Fruit fly (Drosophila melanogaster) whole organism, embryonic: ENCODE measurements around the gene CG4593.
A peak's percentile ranks its signal among the peaks of the same experiment; 100 is the strongest.

Experiments used
- Adf1 ChIP-seq: fragments of 200-800 bp; sonication (Bioruptor generic); IDR thresholded peaks from 2 replicates; pipeline ENCODE4 v1.3.6; 2022; ENCODE audit warnings: missing biosample characterization, missing genetic modification characterization
- Asciz ChIP-seq: fragments of 200-800 bp; sonication (Bioruptor generic); optimal IDR thresholded peaks from 2 replicates; lab custom pipeline; 2017; ENCODE audit warnings: missing biosample characterization, mild to moderate bottlenecking, missing genetic modification characterization, missing genetic modification reagents
- Atf6 ChIP-seq: fragments of 200-800 bp; sonication (Bioruptor generic); IDR thresholded peaks from 2 replicates; pipeline ENCODE4 v1.3.6; 2022; ENCODE audit warnings: missing biosample characterization, missing genetic modification characterization
- C15 ChIP-seq: fragments of 200-800 bp; sonication (Bioruptor generic); IDR thresholded peaks from 3 replicates; pipeline ENCODE4 v1.3.6; 2022; ENCODE audit warnings: missing biosample characterization, missing genetic modification characterization
- CG12659 ChIP-seq: fragments of 200-800 bp; sonication (Bioruptor generic); optimal IDR thresholded peaks from 3 replicates; lab custom pipeline; 2017; ENCODE audit warnings: mild to moderate bottlenecking, missing biosample characterization, missing genetic modification reagents, missing genetic modification characterization
- CG13775 ChIP-seq: fragments of 200-800 bp; sonication (Bioruptor generic); optimal IDR thresholded peaks from 3 replicates; lab custom pipeline; 2017; ENCODE audit warnings: missing biosample characterization, mild to moderate bottlenecking, missing genetic modification characterization
- CG14050 ChIP-seq: fragments of 200-800 bp; sonication (Bioruptor generic); IDR thresholded peaks from 3 replicates; pipeline ENCODE4 v1.3.6; 2022; ENCODE audit warnings: missing biosample characterization, missing genetic modification characterization
- CG1529 ChIP-seq: fragments of 200-800 bp; sonication (Bioruptor generic); optimal IDR thresholded peaks from 3 replicates; lab custom pipeline; 2018; ENCODE audit warnings: missing biosample characterization, missing genetic modification characterization
- CG17359 ChIP-seq: fragments of 200-800 bp; sonication (Bioruptor generic); optimal IDR thresholded peaks from 3 replicates; lab custom pipeline; 2018; ENCODE audit warnings: missing biosample characterization, mild to moderate bottlenecking, missing genetic modification characterization, moderate library complexity
- CG2199 ChIP-seq: fragments of 200-800 bp; sonication (Bioruptor generic); IDR thresholded peaks from 3 replicates; pipeline ENCODE4 v1.3.6; 2022; ENCODE audit warnings: missing biosample characterization, missing genetic modification characterization
- CG30020 ChIP-seq: fragments of 200-800 bp; optimal IDR thresholded peaks from 2 replicates; lab custom pipeline; 2019; ENCODE audit warnings: missing biosample characterization, mild to moderate bottlenecking, missing genetic modification characterization, moderate library complexity
- CG30403 ChIP-seq: fragments of 200-800 bp; sonication (Bioruptor generic); optimal IDR thresholded peaks from 3 replicates; lab custom pipeline; 2016; ENCODE audit warnings: missing biosample characterization, missing genetic modification characterization
- CG3281 ChIP-seq: fragments of 200-800 bp; sonication (Bioruptor generic); optimal IDR thresholded peaks from 3 replicates; lab custom pipeline; 2017; ENCODE audit warnings: missing biosample characterization, mild to moderate bottlenecking, missing genetic modification characterization
- CG3838 ChIP-seq: fragments of 200-800 bp; sonication (Bioruptor generic); optimal IDR thresholded peaks from 3 replicates; lab custom pipeline; 2016; ENCODE audit warnings: missing biosample characterization, missing genetic modification characterization
- CG4282 ChIP-seq: fragments of 200-800 bp; sonication (Bioruptor generic); optimal IDR thresholded peaks from 2 replicates; lab custom pipeline; 2016; ENCODE audit warnings: missing biosample characterization, missing genetic modification characterization
- CG6854 ChIP-seq: fragments of 200-800 bp; sonication (Bioruptor generic); optimal IDR thresholded peaks from 3 replicates; lab custom pipeline; 2017; ENCODE audit warnings: missing biosample characterization, mild to moderate bottlenecking, missing genetic modification characterization
- CG7745 ChIP-seq: fragments of 200-800 bp; sonication (Bioruptor generic); optimal IDR thresholded peaks from 2 replicates; lab custom pipeline; 2018; ENCODE audit warnings: missing biosample characterization, mild to moderate bottlenecking, missing genetic modification characterization, moderate library complexity
- CG7786 ChIP-seq: fragments of 200-800 bp; sonication (Bioruptor generic); optimal IDR thresholded peaks from 2 replicates; lab custom pipeline; 2016; ENCODE audit warnings: missing biosample characterization, missing genetic modification characterization
- CG8290 ChIP-seq, 3 experiments: fragments of 200-800 bp; sonication (Bioruptor generic); optimal IDR thresholded peaks; 2 replicates each; lab custom pipeline; 2016 to 2019; ENCODE audit warnings: missing biosample characterization in 3 of 3, missing genetic modification characterization in 3 of 3, mild to moderate bottlenecking in 2 of 3, moderate library complexity in 1 of 3
- CG9437 ChIP-seq: fragments of 200-800 bp; sonication (Bioruptor generic); optimal IDR thresholded peaks from 2 replicates; lab custom pipeline; 2018; ENCODE audit warnings: missing biosample characterization, mild to moderate bottlenecking, missing genetic modification characterization
- CrebB ChIP-seq: fragments of 200-800 bp; sonication (Bioruptor generic); optimal IDR thresholded peaks from 3 replicates; lab custom pipeline; 2018; ENCODE audit warnings: missing biosample characterization, mild to moderate bottlenecking, missing genetic modification characterization
- Fer3 ChIP-seq: fragments of 200-800 bp; sonication (Bioruptor generic); optimal IDR thresholded peaks from 2 replicates; lab custom pipeline; 2018; ENCODE audit warnings: missing biosample characterization, mild to moderate bottlenecking, missing genetic modification characterization, moderate library complexity
- H15 ChIP-seq: fragments of 200-800 bp; sonication (Bioruptor generic); IDR thresholded peaks from 3 replicates; pipeline ENCODE4 v1.3.6; 2022; ENCODE audit warnings: missing biosample characterization, missing genetic modification characterization
- HHEX ChIP-seq: fragments of 200-800 bp; sonication (Bioruptor generic); optimal IDR thresholded peaks from 3 replicates; lab custom pipeline; 2017; ENCODE audit warnings: missing biosample characterization, mild to moderate bottlenecking, missing genetic modification characterization, missing genetic modification reagents
- MESR4 ChIP-seq: fragments of 200-800 bp; sonication (Bioruptor generic); optimal IDR thresholded peaks from 2 replicates; lab custom pipeline; 2018; ENCODE audit warnings: missing biosample characterization, mild to moderate bottlenecking, missing genetic modification characterization, moderate library complexity
- Mrtf ChIP-seq: fragments of 200-800 bp; sonication (Bioruptor generic); IDR thresholded peaks from 3 replicates; pipeline ENCODE4 v1.3.6; 2022; ENCODE audit warnings: missing biosample characterization, missing genetic modification characterization
- Oaz ChIP-seq: fragments of 200-800 bp; sonication (Bioruptor generic); IDR thresholded peaks from 2 replicates; pipeline ENCODE4 v1.3.6; 2022; ENCODE audit warnings: missing biosample characterization, missing genetic modification characterization
- Tbp ChIP-seq: fragments of >200 bp; optimal IDR thresholded peaks from 2 replicates; lab custom pipeline; 2018; ENCODE audit warnings: missing biosample characterization, missing genetic modification characterization
- Usf ChIP-seq: fragments of 200-800 bp; sonication (Bioruptor generic); optimal IDR thresholded peaks from 2 replicates; lab custom pipeline; 2017; ENCODE audit warnings: missing genotype, missing biosample characterization, missing genetic modification characterization
- ato ChIP-seq: fragments of 200-800 bp; sonication (Bioruptor generic); IDR thresholded peaks from 2 replicates; pipeline ENCODE4 v1.3.6; 2022; ENCODE audit warnings: missing biosample characterization, missing genetic modification characterization; ENCODE audit not compliant: partially characterized antibody
- bigmax ChIP-seq: fragments of 200-800 bp; sonication (Bioruptor generic); optimal IDR thresholded peaks from 2 replicates; lab custom pipeline; 2018; ENCODE audit warnings: missing biosample characterization, mild to moderate bottlenecking, missing genetic modification characterization
- cato ChIP-seq: fragments of 200-800 bp; sonication (Bioruptor generic); optimal IDR thresholded peaks from 2 replicates; lab custom pipeline; 2016; ENCODE audit warnings: missing biosample characterization, missing genetic modification characterization, borderline replicate concordance
- chinmo ChIP-seq: fragments of 200-800 bp; sonication (Bioruptor generic); IDR thresholded peaks from 4 replicates; pipeline ENCODE4 v1.3.6; 2022; ENCODE audit warnings: missing biosample characterization, missing genetic modification characterization; ENCODE audit not compliant: partially characterized antibody
- danr ChIP-seq: fragments of 200-800 bp; sonication (Bioruptor generic); IDR thresholded peaks from 2 replicates; pipeline ENCODE4 v1.3.6; 2022; ENCODE audit warnings: missing biosample characterization, missing genetic modification characterization
- esg ChIP-seq: fragments of 200-800 bp; sonication (Bioruptor generic); conservative IDR thresholded peaks from 2 replicates; pipeline ENCODE4 v1.3.6; 2022; ENCODE audit warnings: missing biosample characterization, missing genetic modification characterization
- fd96Cb ChIP-seq: fragments of 200-800 bp; sonication (Bioruptor generic); optimal IDR thresholded peaks from 2 replicates; lab custom pipeline; 2018; ENCODE audit warnings: missing biosample characterization, mild to moderate bottlenecking, missing genetic modification characterization, moderate library complexity
- grau ChIP-seq: fragments of 200-800 bp; optimal IDR thresholded peaks from 3 replicates; lab custom pipeline; 2019; ENCODE audit warnings: missing biosample characterization, mild to moderate bottlenecking, missing genetic modification characterization, moderate library complexity
- h ChIP-seq: fragments of >200 bp; optimal IDR thresholded peaks from 2 replicates; lab custom pipeline; 2017
- her ChIP-seq: fragments of 200-800 bp; sonication (Bioruptor generic); optimal IDR thresholded peaks from 2 replicates; lab custom pipeline; 2016; ENCODE audit warnings: missing biosample characterization, missing genetic modification characterization
- hkb ChIP-seq, 2 experiments: fragments of 200-800 bp in 1 of 2; fragments of >200 bp in 1 of 2; sonication (Bioruptor generic) in 1 of 2; IDR thresholded peaks in 1 of 2; optimal IDR thresholded peaks in 1 of 2; 2 replicates each; pipeline versions ENCODE4 v1.3.6 to Lab custom; 2017 to 2022; ENCODE audit warnings: missing biosample characterization in 1 of 2, missing genetic modification characterization in 1 of 2
- pum ChIP-seq: fragments of 200-800 bp; sonication (Bioruptor generic); optimal IDR thresholded peaks from 2 replicates; lab custom pipeline; 2016; ENCODE audit warnings: missing biosample characterization, missing genetic modification characterization
- sens-2 ChIP-seq: fragments of 200-800 bp; sonication (Bioruptor generic); IDR thresholded peaks from 2 replicates; pipeline ENCODE4 v1.3.6; 2022; ENCODE audit warnings: missing biosample characterization, missing genetic modification characterization
- sim ChIP-seq: fragments of 200-800 bp; sonication (Bioruptor generic); IDR thresholded peaks from 2 replicates; pipeline ENCODE4 v1.3.6; 2022; ENCODE audit warnings: missing biosample characterization, missing genetic modification characterization
- sima ChIP-seq: fragments of 200-800 bp; sonication (Bioruptor generic); optimal IDR thresholded peaks from 2 replicates; lab custom pipeline; 2016; ENCODE audit warnings: missing biosample characterization, missing genetic modification characterization
- sob ChIP-seq: fragments of 200-800 bp; sonication (Bioruptor generic); IDR thresholded peaks from 2 replicates; pipeline ENCODE4 v1.3.6; 2022; ENCODE audit warnings: missing biosample characterization, missing genetic modification characterization
- tgo ChIP-seq: fragments of 200-800 bp; sonication (Bioruptor generic); IDR thresholded peaks from 3 replicates; pipeline ENCODE4 v1.3.6; 2022; ENCODE audit warnings: missing biosample characterization, missing genetic modification characterization
- tin ChIP-seq: fragments of 200-800 bp; sonication (Bioruptor generic); optimal IDR thresholded peaks from 3 replicates; lab custom pipeline; 2016; ENCODE audit warnings: missing biosample characterization, missing genetic modification characterization
- z ChIP-seq: fragments of 200-800 bp; sonication (Bioruptor generic); IDR thresholded peaks from 3 replicates; pipeline ENCODE4 v1.3.6; 2022; ENCODE audit warnings: missing biosample characterization, missing genetic modification characterization
- zfh1 ChIP-seq: fragments of 200-800 bp; sonication (Bioruptor generic); IDR thresholded peaks from 3 replicates; pipeline ENCODE4 v1.3.6; 2022; ENCODE audit warnings: missing biosample characterization, missing genetic modification characterization

The CG4593 gene

dm6 chrX:7013320-7014214 is at the start of gene CG4593, which contains the start of gene CG3032 (continued):
- TF ChIP-seq CG8290 (GFP tag; optimal IDR thresholded peaks at IDR 0.05; lab: Kevin White, UChicago), result peak; percentile 41
- TF ChIP-seq CG8290 (tag; optimal IDR thresholded peaks at IDR 0.05; lab: Kevin White, UChicago), result peak in 1 of 2 experiments; percentile 82
- peak; percentile 72 for TF ChIP-seq CG7786 (GFP tag; lab: Kevin White, UChicago)
- TF ChIP-seq CG2199 (GFP tag; lab: Robert Waterston, UW), result no peak
- peak; percentile 78 for TF ChIP-seq Oaz (GFP tag; lab: Robert Waterston, UW)
- TF ChIP-seq CG3281 (GFP tag; lab: Kevin White, UChicago), result peak; percentile 81
- TF ChIP-seq sim (GFP tag; lab: Robert Waterston, UW), result no peak
- TF ChIP-seq CrebB (tag; lab: Kevin White, UChicago), result peak; percentile 65
- peak; percentile 82 for TF ChIP-seq CG17359 (tag; lab: Kevin White, UChicago)
- TF ChIP-seq Mrtf (GFP tag; lab: Robert Waterston, UW), result peak; percentile 90
- TF ChIP-seq Asciz (GFP tag; lab: Kevin White, UChicago), result peak; percentile 37
- TF ChIP-seq sens-2, result peak; percentile 63
- peak; percentile 42 for TF ChIP-seq CG30020 (tag; lab: Kevin White, UChicago)
- peak; percentile 87 for TF ChIP-seq CG30403
- TF ChIP-seq CG13775 (GFP tag; lab: Kevin White, UChicago), result peak; percentile 65
- peak; percentile 70 for TF ChIP-seq danr (GFP tag; lab: Robert Waterston, UW)
- TF ChIP-seq CG6854 (GFP tag; lab: Kevin White, UChicago), result peak; percentile 35
- peak; percentile 72 for TF ChIP-seq MESR4 (GFP tag; lab: Kevin White, UChicago)
- TF ChIP-seq Usf (GFP tag; lab: Kevin White, UChicago), result peak; percentile 25
- peak; percentile 49 for TF ChIP-seq CG4282 (GFP tag; lab: Kevin White, UChicago)
- peak; percentile 82 for TF ChIP-seq Fer3 (tag; lab: Kevin White, UChicago)
- TF ChIP-seq Atf6 (GFP tag; lab: Robert Waterston, UW), result peak; percentile 88
- peak; percentile 70 for TF ChIP-seq HHEX (GFP tag; lab: Kevin White, UChicago)
- peak; percentile 53 for TF ChIP-seq CG9437 (GFP tag; lab: Kevin White, UChicago)
- TF ChIP-seq h (lab: Kevin White, UChicago), result no peak
- TF ChIP-seq CG12659 (GFP tag; lab: Kevin White, UChicago), result peak; percentile 81
- no peak for TF ChIP-seq CG7745 (tag; lab: Kevin White, UChicago)
- peak; percentile 97 for TF ChIP-seq grau (tag; lab: Kevin White, UChicago)
- no peak for TF ChIP-seq chinmo (GFP tag; lab: Robert Waterston, UW)
- TF ChIP-seq tgo, result peak; percentile 88
- TF ChIP-seq zfh1 (GFP tag; lab: Robert Waterston, UW), result peak; percentile 88
- no peak for TF ChIP-seq ato
- TF ChIP-seq hkb (optimal IDR thresholded peaks at IDR 0.05; lab: Kevin White, UChicago), result no peak
- TF ChIP-seq hkb (GFP tag; IDR thresholded peaks at IDR 0.05; lab: Robert Waterston, UW), result peak; percentile 83
- peak; percentile 55 for TF ChIP-seq cato (GFP tag; lab: Kevin White, UChicago)
- TF ChIP-seq CG14050 (GFP tag; lab: Robert Waterston, UW), result peak; percentile 83
- TF ChIP-seq esg (GFP tag; lab: Robert Waterston, UW), result peak; percentile 88
- peak; percentile 57 for TF ChIP-seq Adf1
- TF ChIP-seq pum (GFP tag; lab: Kevin White, UChicago), result peak; percentile 68
- no peak for TF ChIP-seq Tbp (GFP tag; lab: Kevin White, UChicago)
- TF ChIP-seq tin (GFP tag; lab: Kevin White, UChicago), result peak; percentile 72
- TF ChIP-seq CG1529 (GFP tag; lab: Kevin White, UChicago), result peak; percentile 60
- peak; percentile 34 for TF ChIP-seq CG3838
- peak; percentile 18 for TF ChIP-seq her (GFP tag; lab: Kevin White, UChicago)
- TF ChIP-seq fd96Cb, result peak; percentile 77
- peak; percentile 84 for TF ChIP-seq H15 (GFP tag; lab: Robert Waterston, UW)
- peak; percentile 73; the same call in 2 of the 3 replicates for TF ChIP-seq C15 (GFP tag; lab: Robert Waterston, UW)
- TF ChIP-seq bigmax, result no peak
- peak; percentile 91 for TF ChIP-seq sob (GFP tag; lab: Robert Waterston, UW)
- TF ChIP-seq sima (GFP tag; lab: Kevin White, UChicago), result no peak
- TF ChIP-seq z (GFP tag; lab: Robert Waterston, UW), result no peak
